Fruit fly (Drosophila melanogaster) whole organism, embryonic: ENCODE data around the gene Son.
A peak's percentile ranks its signal among the peaks of the same experiment; 100 is the strongest.

ENCODE experiments used
- Atf-2 ChIP-seq: fragments of 200-800 bp; sonication (Bioruptor generic); optimal IDR thresholded peaks from 2 replicates; lab custom pipeline; 2016; ENCODE audit warnings: missing biosample characterization, missing genetic modification characterization
- C15 ChIP-seq: fragments of 200-800 bp; sonication (Bioruptor generic); IDR thresholded peaks from 3 replicates; pipeline ENCODE4 v1.3.6; 2022; ENCODE audit warnings: missing biosample characterization, missing genetic modification characterization
- CG10431 ChIP-seq: fragments of 200-800 bp; sonication (Bioruptor generic); optimal IDR thresholded peaks from 3 replicates; lab custom pipeline; 2018; ENCODE audit warnings: missing biosample characterization, mild to moderate bottlenecking, missing genetic modification characterization
- CG11085 ChIP-seq: fragments of 200-800 bp; sonication (Bioruptor generic); IDR thresholded peaks from 2 replicates; pipeline ENCODE4 v1.3.6; 2022; ENCODE audit warnings: missing biosample characterization, missing genetic modification characterization
- CG11695 ChIP-seq: fragments of 200-800 bp; sonication (Bioruptor generic); IDR thresholded peaks from 3 replicates; pipeline ENCODE4 v1.3.6; 2022; ENCODE audit warnings: missing biosample characterization, missing genetic modification characterization
- CG12155 ChIP-seq: fragments of 200-800 bp; sonication (Bioruptor generic); optimal IDR thresholded peaks from 3 replicates; lab custom pipeline; 2016; ENCODE audit warnings: missing biosample characterization, missing genetic modification characterization
- CG12744 ChIP-seq: fragments of 200-800 bp; sonication (Bioruptor generic); optimal IDR thresholded peaks from 2 replicates; lab custom pipeline; 2016; ENCODE audit warnings: missing biosample characterization, missing genetic modification characterization
- CG13424 ChIP-seq: fragments of 200-800 bp; sonication (Bioruptor generic); optimal IDR thresholded peaks from 2 replicates; lab custom pipeline; 2019; ENCODE audit warnings: missing biosample characterization, mild to moderate bottlenecking, missing genetic modification characterization, moderate library complexity
- CG14441 ChIP-seq: fragments of 200-800 bp; sonication (Bioruptor generic); IDR thresholded peaks from 2 replicates; pipeline ENCODE4 v1.3.6; 2022; ENCODE audit warnings: missing biosample characterization, missing genetic modification characterization
- CG17385 ChIP-seq: fragments of 200-800 bp; sonication (Bioruptor generic); optimal IDR thresholded peaks from 3 replicates; lab custom pipeline; 2018; ENCODE audit warnings: missing biosample characterization, mild to moderate bottlenecking, missing genetic modification characterization
- CG18011 ChIP-seq: fragments of 200-800 bp; sonication (Bioruptor generic); optimal IDR thresholded peaks from 2 replicates; lab custom pipeline; 2017; ENCODE audit warnings: missing biosample characterization, missing genetic modification characterization, mild to moderate bottlenecking, moderate library complexity, missing genotype
- CG18476 ChIP-seq: fragments of 200-800 bp; sonication (Bioruptor generic); optimal IDR thresholded peaks from 2 replicates; lab custom pipeline; 2016; ENCODE audit warnings: missing biosample characterization, mild to moderate bottlenecking, missing genetic modification characterization
- CG2129 ChIP-seq: fragments of 200-800 bp; sonication (Bioruptor generic); IDR thresholded peaks from 2 replicates; pipeline ENCODE4 v1.3.6; 2022; ENCODE audit warnings: missing biosample characterization, missing genetic modification characterization; ENCODE audit not compliant: partially characterized antibody
- CG2889 ChIP-seq: fragments of 200-800 bp; sonication (Bioruptor generic); IDR thresholded peaks from 3 replicates; pipeline ENCODE4 v1.3.6; 2022; ENCODE audit warnings: missing biosample characterization, missing genetic modification characterization
- CG31388 ChIP-seq: fragments of 200-800 bp; sonication (Bioruptor generic); optimal IDR thresholded peaks from 2 replicates; lab custom pipeline; 2016; ENCODE audit warnings: missing biosample characterization, missing genetic modification characterization
- CG3163 ChIP-seq: fragments of 200-800 bp; sonication (Bioruptor generic); optimal IDR thresholded peaks from 3 replicates; lab custom pipeline; 2016; ENCODE audit warnings: missing biosample characterization, missing genetic modification characterization
- CG4360 ChIP-seq: fragments of 200-800 bp; sonication (Bioruptor generic); IDR thresholded peaks from 2 replicates; pipeline ENCODE4 v1.3.6; 2022; ENCODE audit warnings: missing biosample characterization, missing genetic modification characterization
- CG7271 ChIP-seq: fragments of 200-800 bp; sonication (Bioruptor generic); optimal IDR thresholded peaks from 2 replicates; lab custom pipeline; 2018; ENCODE audit warnings: missing biosample characterization, mild to moderate bottlenecking, missing genetic modification characterization, moderate library complexity
- CG7357 ChIP-seq: fragments of 200-800 bp; sonication (Bioruptor generic); IDR thresholded peaks from 3 replicates; pipeline ENCODE4 v1.3.6; 2022; ENCODE audit warnings: missing biosample characterization, missing genetic modification characterization
- CG7839 ChIP-seq: fragments of 200-800 bp; sonication (Bioruptor generic); optimal IDR thresholded peaks from 3 replicates; lab custom pipeline; 2018; ENCODE audit warnings: missing biosample characterization, mild to moderate bottlenecking, missing genetic modification characterization, moderate library complexity
- CG7987 ChIP-seq: fragments of 200-800 bp; sonication (Bioruptor generic); optimal IDR thresholded peaks from 2 replicates; lab custom pipeline; 2018; ENCODE audit warnings: missing biosample characterization, mild to moderate bottlenecking, missing genetic modification characterization, moderate library complexity
- CG8281 ChIP-seq: fragments of 200-800 bp; sonication (Bioruptor generic); optimal IDR thresholded peaks from 2 replicates; lab custom pipeline; 2018; ENCODE audit warnings: missing biosample characterization, mild to moderate bottlenecking, missing genetic modification characterization, moderate library complexity
- CG8290 ChIP-seq, 3 experiments: fragments of 200-800 bp; sonication (Bioruptor generic); optimal IDR thresholded peaks; 2 replicates each; lab custom pipeline; 2016 to 2019; ENCODE audit warnings: missing biosample characterization in 3 of 3, missing genetic modification characterization in 3 of 3, mild to moderate bottlenecking in 2 of 3, moderate library complexity in 1 of 3
- CG9215 ChIP-seq: fragments of 200-800 bp; sonication (Bioruptor generic); IDR thresholded peaks from 2 replicates; pipeline ENCODE4 v1.3.6; 2022; ENCODE audit warnings: missing biosample characterization, missing genetic modification characterization
- CG9727 ChIP-seq: fragments of 200-800 bp; sonication (Bioruptor generic); optimal IDR thresholded peaks from 3 replicates; lab custom pipeline; 2017; ENCODE audit warnings: missing biosample characterization, mild to moderate bottlenecking, missing genetic modification characterization
- Dad ChIP-seq: fragments of 200-800 bp; sonication (Bioruptor generic); optimal IDR thresholded peaks from 3 replicates; lab custom pipeline; 2016; ENCODE audit warnings: missing biosample characterization, missing genetic modification characterization
- Doc2 ChIP-seq: fragments of 200-800 bp; sonication (Bioruptor generic); IDR thresholded peaks from 2 replicates; pipeline ENCODE4 v1.3.6; 2022; ENCODE audit warnings: missing biosample characterization, missing genetic modification characterization
- ERR ChIP-seq: fragments of 200-800 bp; sonication (Bioruptor generic); optimal IDR thresholded peaks from 2 replicates; lab custom pipeline; 2016; ENCODE audit warnings: missing biosample characterization, missing genetic modification characterization
- Hr78 ChIP-seq, 2 experiments: fragments of 200-800 bp in 1 of 2; fragments of >200 bp in 1 of 2; sonication (Bioruptor generic) in 1 of 2; optimal IDR thresholded peaks; 2 replicates each; lab custom pipeline; 2017 to 2019; ENCODE audit warnings: missing biosample characterization in 2 of 2, missing genetic modification characterization in 2 of 2, mild to moderate bottlenecking in 1 of 2, moderate library complexity in 1 of 2
- MESR4 ChIP-seq: fragments of 200-800 bp; sonication (Bioruptor generic); optimal IDR thresholded peaks from 2 replicates; lab custom pipeline; 2018; ENCODE audit warnings: missing biosample characterization, mild to moderate bottlenecking, missing genetic modification characterization, moderate library complexity
- NFAT ChIP-seq: fragments of 200-800 bp; sonication (Bioruptor generic); IDR thresholded peaks from 2 replicates; pipeline ENCODE4 v1.3.6; 2022; ENCODE audit warnings: missing biosample characterization, missing genetic modification characterization
- NK7.1 ChIP-seq: fragments of 200-800 bp; sonication (Bioruptor generic); optimal IDR thresholded peaks from 3 replicates; lab custom pipeline; 2016; ENCODE audit warnings: missing biosample characterization, missing genetic modification characterization
- Poxn ChIP-seq: fragments of 200-800 bp; sonication (Bioruptor generic); IDR thresholded peaks from 2 replicates; pipeline ENCODE4 v1.3.6; 2022; ENCODE audit warnings: missing biosample characterization, missing genetic modification characterization
- Ravus ChIP-seq: fragments of 200-800 bp; sonication (Bioruptor generic); IDR thresholded peaks from 2 replicates; pipeline ENCODE4 v1.3.6; 2022; ENCODE audit warnings: missing biosample characterization, missing genetic modification characterization
- Scr ChIP-seq: fragments of 200-800 bp; sonication (Bioruptor generic); IDR thresholded peaks from 2 replicates; pipeline ENCODE4 v1.3.6; 2022; ENCODE audit warnings: missing biosample characterization, missing genetic modification characterization; ENCODE audit not compliant: partially characterized antibody
- Sox100B ChIP-seq: fragments of 200-800 bp; sonication (Bioruptor generic); optimal IDR thresholded peaks from 3 replicates; lab custom pipeline; 2018; ENCODE audit warnings: missing biosample characterization, mild to moderate bottlenecking, missing genetic modification characterization
- Taf1 ChIP-seq: fragments of 200-800 bp; sonication (Bioruptor generic); IDR thresholded peaks from 2 replicates; pipeline ENCODE4 v1.3.6; 2022; ENCODE audit warnings: missing biosample characterization, missing genetic modification characterization
- Tbp ChIP-seq: fragments of >200 bp; optimal IDR thresholded peaks from 2 replicates; lab custom pipeline; 2018; ENCODE audit warnings: missing biosample characterization, missing genetic modification characterization
- ara ChIP-seq: fragments of 200-800 bp; sonication (Bioruptor generic); IDR thresholded peaks from 2 replicates; pipeline ENCODE4 v1.3.6; 2022; ENCODE audit warnings: missing biosample characterization, missing genetic modification characterization
- danr ChIP-seq: fragments of 200-800 bp; sonication (Bioruptor generic); IDR thresholded peaks from 2 replicates; pipeline ENCODE4 v1.3.6; 2022; ENCODE audit warnings: missing biosample characterization, missing genetic modification characterization
- fru ChIP-seq: fragments of >200 bp; optimal IDR thresholded peaks from 2 replicates; lab custom pipeline; 2017
- gem ChIP-seq: fragments of 200-800 bp; sonication (Bioruptor generic); optimal IDR thresholded peaks from 2 replicates; lab custom pipeline; 2019; ENCODE audit warnings: missing biosample characterization, mild to moderate bottlenecking, missing genetic modification characterization, moderate library complexity
- gfzf ChIP-seq: fragments of 200-800 bp; sonication (Bioruptor generic); optimal IDR thresholded peaks from 2 replicates; lab custom pipeline; 2016; ENCODE audit warnings: missing biosample characterization, mild to moderate bottlenecking, missing genetic modification characterization, moderate library complexity
- jigr1 ChIP-seq: fragments of 200-800 bp; sonication (Bioruptor generic); IDR thresholded peaks from 3 replicates; pipeline ENCODE4 v1.3.6; 2022; ENCODE audit warnings: missing biosample characterization, missing genetic modification characterization
- maf-S ChIP-seq: fragments of 200-800 bp; sonication (Bioruptor generic); optimal IDR thresholded peaks from 2 replicates; lab custom pipeline; 2016; ENCODE audit warnings: missing biosample characterization, missing genetic modification characterization
- pros ChIP-seq: fragments of 200-800 bp; sonication (Bioruptor generic); optimal IDR thresholded peaks from 3 replicates; lab custom pipeline; 2019; ENCODE audit warnings: missing biosample characterization, mild to moderate bottlenecking, missing genetic modification characterization, moderate library complexity
- shn ChIP-seq: fragments of 200-800 bp; sonication (Bioruptor generic); optimal IDR thresholded peaks from 3 replicates; lab custom pipeline; 2016; ENCODE audit warnings: missing biosample characterization, missing genetic modification characterization
- sim ChIP-seq: fragments of 200-800 bp; sonication (Bioruptor generic); IDR thresholded peaks from 2 replicates; pipeline ENCODE4 v1.3.6; 2022; ENCODE audit warnings: missing biosample characterization, missing genetic modification characterization
- tap ChIP-seq: fragments of 200-800 bp; optimal IDR thresholded peaks from 3 replicates; lab custom pipeline; 2019; ENCODE audit warnings: missing biosample characterization, mild to moderate bottlenecking, missing genetic modification characterization, moderate library complexity
- usp ChIP-seq: fragments of >200 bp; optimal IDR thresholded peaks from 2 replicates; lab custom pipeline; 2017; ENCODE audit warnings: missing biosample characterization, missing genetic modification characterization
- wor ChIP-seq: fragments of 200-800 bp; sonication (Bioruptor generic); IDR thresholded peaks from 2 replicates; pipeline ENCODE4 v1.3.6; 2022; ENCODE audit warnings: missing biosample characterization, missing genetic modification characterization

The Son gene

dm6 chr3R:9534125-9534496 lies 43.7 kb upstream of the Son start (continued):
- TF ChIP-seq CG7839 (tag; lab: Kevin White, UChicago) (peak; percentile 95), CG10431 (peak; percentile 82), Dad (GFP tag; lab: Kevin White, UChicago) (peak; percentile 87), CG12744 (peak; percentile 89), tap (tag; lab: Kevin White, UChicago) (peak; percentile 94), CG2889 (GFP tag; lab: Robert Waterston, UW) (peak; percentile 84), CG13424 (tag; lab: Kevin White, UChicago) (peak; percentile 95), CG2129 (GFP tag; lab: Robert Waterston, UW) (no peak), ara (GFP tag; lab: Robert Waterston, UW) (peak; percentile 93), CG4360 (GFP tag; lab: Robert Waterston, UW) (no peak), Doc2 (peak; percentile 31; the same call in 1 of the 2 replicates), CG11695 (GFP tag; lab: Robert Waterston, UW) (peak; percentile 90), ERR (peak; percentile 56), Poxn (GFP tag; lab: Robert Waterston, UW) (peak; percentile 37; the same call in 1 of the 2 replicates), C15 (GFP tag; lab: Robert Waterston, UW) (peak; percentile 83; the same call in 2 of the 3 replicates), CG31388 (GFP tag; lab: Kevin White, UChicago) (peak; percentile 86), Sox100B (GFP tag; lab: Kevin White, UChicago) (peak; percentile 94), Taf1 (GFP tag; lab: Robert Waterston, UW) (peak; percentile 63; the same call in 1 of the 2 replicates), CG12155 (GFP tag; lab: Kevin White, UChicago) (peak; percentile 89), danr (GFP tag; lab: Robert Waterston, UW) (peak; percentile 82), Ravus (GFP tag; lab: Robert Waterston, UW) (peak; percentile 56), pros (peak; percentile 22), NFAT (GFP tag; lab: Robert Waterston, UW) (peak; percentile 78), jigr1 (GFP tag; lab: Robert Waterston, UW) (peak; percentile 81), shn (GFP tag; lab: Kevin White, UChicago) (peak; percentile 83), gfzf (GFP tag; lab: Kevin White, UChicago) (peak; percentile 3), CG17385 (peak; percentile 89), CG7357 (GFP tag; lab: Robert Waterston, UW) (peak; percentile 82), maf-S (GFP tag; lab: Kevin White, UChicago) (peak; percentile 81), CG7987 (GFP tag; lab: Kevin White, UChicago) (peak; percentile 67), Hr78 (GFP tag; optimal IDR thresholded peaks at IDR 0.05; lab: Kevin White, UChicago) (peak in 1 of 2 experiments; percentile 68), gem (peak; percentile 98), MESR4 (GFP tag; lab: Kevin White, UChicago) (peak; percentile 16), CG9727 (peak; percentile 85), fru (lab: Kevin White, UChicago) (no peak), Scr (no peak), CG18011 (GFP tag; lab: Kevin White, UChicago) (peak; percentile 49), NK7.1 (GFP tag; lab: Kevin White, UChicago) (peak; percentile 81), CG8290 (GFP tag; optimal IDR thresholded peaks at IDR 0.05; lab: Kevin White, UChicago) (peak; percentile 77), CG8290 (tag; optimal IDR thresholded peaks at IDR 0.05; lab: Kevin White, UChicago) (peak in 1 of 2 experiments; percentile 66), CG11085 (peak; percentile 78), CG8281 (tag; lab: Kevin White, UChicago) (peak; percentile 70), CG18476 (GFP tag; lab: Kevin White, UChicago) (peak; percentile 90), usp (no peak), sim (GFP tag; lab: Robert Waterston, UW) (peak; percentile 91), CG3163 (peak; percentile 57), Atf-2 (peak; percentile 93), CG9215 (GFP tag; lab: Robert Waterston, UW) (no peak), CG7271 (tag; lab: Kevin White, UChicago) (peak; percentile 39), Tbp (GFP tag; lab: Kevin White, UChicago) (no peak), CG14441 (GFP tag; lab: Robert Waterston, UW) (peak; percentile 91), wor (GFP tag; lab: Robert Waterston, UW) (peak; percentile 93)
